Worm (Caenorhabditis elegans) whole organism, L4 larva: ENCODE results near the gene unc-36.

Experiments
- F26F4.8 ChIP-seq: fragments of 200-800 bp; sonication (Bioruptor generic); conservative IDR thresholded peaks from 2 replicates; pipeline ENCODE4 v1.3.6; 2022; ENCODE audit warnings: missing genetic modification characterization, missing compliant biosample characterization
- F37D6.2 ChIP-seq: sonication (generic microtip); optimal IDR thresholded peaks from 2 replicates; lab custom pipeline; 2016; ENCODE audit warnings: mild to moderate bottlenecking, missing genetic modification characterization, missing compliant biosample characterization
- F44E2.7 ChIP-seq: fragments of 200-800 bp; sonication (Bioruptor generic); IDR thresholded peaks from 2 replicates; pipeline ENCODE4 v2.1.2; 2022; ENCODE audit warnings: missing genetic modification characterization, missing compliant biosample characterization
- F49E8.2 ChIP-seq: sonication (generic microtip); optimal IDR thresholded peaks from 2 replicates; lab custom pipeline; 2016; ENCODE audit warnings: missing compliant biosample characterization, mild to moderate bottlenecking, missing genetic modification characterization, borderline replicate concordance
- Y105C5A.15 ChIP-seq: fragments of 200-800 bp; sonication (Bioruptor generic); IDR thresholded peaks from 2 replicates; pipeline ENCODE4 v1.3.6; 2022; ENCODE audit warnings: missing genetic modification characterization, missing compliant biosample characterization
- Y48G9A.11 ChIP-seq: fragments of 200-800 bp; sonication (Bioruptor generic); IDR thresholded peaks from 2 replicates; pipeline ENCODE4 v1.3.6; 2022; ENCODE audit warnings: missing genetic modification reagents, missing genetic modification characterization, missing compliant biosample characterization
- Y75B8A.6 ChIP-seq: fragments of 200-800 bp; sonication (Bioruptor generic); IDR thresholded peaks from 2 replicates; pipeline ENCODE4 v1.3.6; 2022; ENCODE audit warnings: missing genetic modification reagents, missing genetic modification characterization, missing compliant biosample characterization
- ZK337.2 ChIP-seq: fragments of 200-800 bp; sonication (Bioruptor generic); IDR thresholded peaks from 2 replicates; pipeline ENCODE4 v1.3.6; 2022; ENCODE audit warnings: missing genetic modification reagents, missing genetic modification characterization, missing compliant biosample characterization
- aha-1 ChIP-seq: fragments of 150-350 bp; peaks from one replicate; lab custom pipeline; 2014; ENCODE audit warnings: missing biosample characterization, missing genetic modification characterization
- aly-2 ChIP-seq: sonication (generic microtip); optimal IDR thresholded peaks from 2 replicates; lab custom pipeline; 2018; ENCODE audit warnings: missing biosample characterization, missing genetic modification characterization
- attf-4 ChIP-seq: sonication (generic microtip); optimal IDR thresholded peaks from 3 replicates; lab custom pipeline; 2017; ENCODE audit warnings: missing biosample characterization, missing genetic modification characterization
- ceh-20 ChIP-seq: fragments of 200-800 bp; sonication (Bioruptor generic); IDR thresholded peaks from 2 replicates; pipeline ENCODE4 v1.3.6; 2022; ENCODE audit warnings: missing genetic modification reagents, missing genetic modification characterization, missing compliant biosample characterization
- ceh-32 ChIP-seq: sonication (generic microtip); optimal IDR thresholded peaks from 2 replicates; lab custom pipeline; 2016; ENCODE audit warnings: mild to moderate bottlenecking, missing genetic modification characterization, missing compliant biosample characterization; ENCODE audit not compliant: poor library complexity
- ceh-44 ChIP-seq: fragments of 200-800 bp; sonication (Bioruptor generic); IDR thresholded peaks from 2 replicates; pipeline ENCODE4 v1.3.6; 2022; ENCODE audit warnings: missing genetic modification reagents, missing genetic modification characterization, missing compliant biosample characterization
- ceh-62 ChIP-seq: sonication (generic microtip); optimal IDR thresholded peaks from 2 replicates; lab custom pipeline; 2017; ENCODE audit warnings: missing biosample characterization, missing genetic modification characterization
- cey-2 ChIP-seq: sonication (generic microtip); optimal IDR thresholded peaks from 3 replicates; lab custom pipeline; 2017; ENCODE audit warnings: missing genetic modification characterization, mild to moderate bottlenecking, missing compliant biosample characterization, antibody characterized with exemption, borderline replicate concordance; ENCODE audit not compliant: insufficient read depth
- ctbp-1 ChIP-seq: fragments of 200-800 bp; sonication (Bioruptor generic); IDR thresholded peaks from 2 replicates; pipeline ENCODE4 v1.3.6; 2022; ENCODE audit warnings: missing genetic modification reagents, missing genetic modification characterization, missing compliant biosample characterization
- daf-16 ChIP-seq, 3 experiments: sonication (generic microtip); optimal IDR thresholded peaks; 2 replicates each; lab custom pipeline; 2016 to 2017; ENCODE audit warnings: missing genetic modification characterization in 3 of 3, missing genetic modification reagents in 3 of 3, mild to moderate bottlenecking in 2 of 3, missing compliant biosample characterization in 2 of 3, missing biosample characterization in 1 of 3, moderate library complexity in 1 of 3
- daf-19 ChIP-seq: fragments of 200-800 bp; sonication (Bioruptor generic); conservative IDR thresholded peaks from 2 replicates; pipeline ENCODE4 v1.3.6; 2022; ENCODE audit warnings: missing genetic modification characterization, missing compliant biosample characterization
- dpl-1 ChIP-seq: fragments of 150-350 bp; optimal IDR thresholded peaks from 2 replicates; lab custom pipeline; 2014; ENCODE audit warnings: missing biosample characterization, missing genetic modification reagents, missing genetic modification characterization
- dve-1 ChIP-seq: sonication (generic microtip); optimal IDR thresholded peaks from 2 replicates; lab custom pipeline; 2017; ENCODE audit warnings: antibody characterized with exemption, mild to moderate bottlenecking, missing genetic modification characterization, missing compliant biosample characterization; ENCODE audit not compliant: insufficient read depth
- egl-27 ChIP-seq: sonication (generic microtip); optimal IDR thresholded peaks from 3 replicates; lab custom pipeline; 2017; ENCODE audit warnings: missing biosample characterization, missing genetic modification reagents, missing genetic modification characterization
- gei-8 ChIP-seq: fragments of 200-800 bp; sonication (Bioruptor generic); optimal IDR thresholded peaks from 2 replicates; lab custom pipeline; 2018; ENCODE audit warnings: mild to moderate bottlenecking, missing genetic modification characterization, missing compliant biosample characterization
- hlh-11 ChIP-seq: fragments of 200-800 bp; sonication (Bioruptor generic); optimal IDR thresholded peaks from 2 replicates; lab custom pipeline; 2018; ENCODE audit warnings: mild to moderate bottlenecking, missing genetic modification characterization, missing compliant biosample characterization
- lin-29 ChIP-seq: fragments of 200-800 bp; sonication (Bioruptor generic); IDR thresholded peaks from 2 replicates; pipeline ENCODE4 v1.3.6; 2022; ENCODE audit warnings: missing genetic modification reagents, missing genetic modification characterization, missing compliant biosample characterization
- lin-38 ChIP-seq: fragments of 200-800 bp; sonication (Bioruptor generic); IDR thresholded peaks from 2 replicates; pipeline ENCODE4 v1.3.6; 2022; ENCODE audit warnings: missing genetic modification reagents, missing genetic modification characterization, missing compliant biosample characterization
- lir-3 ChIP-seq: sonication (generic microtip); optimal IDR thresholded peaks from 2 replicates; lab custom pipeline; 2016; ENCODE audit warnings: mild to moderate bottlenecking, missing genetic modification characterization, missing compliant biosample characterization
- lsy-2 ChIP-seq, 2 experiments: fragments of 150-350 bp in 1 of 2; sonication (generic microtip) in 1 of 2; optimal IDR thresholded peaks; 2 replicates each; lab custom pipeline; 2014 to 2017; ENCODE audit warnings: missing biosample characterization in 2 of 2, missing genetic modification characterization in 2 of 2
- mdl-1 ChIP-seq, 2 experiments: fragments of 150-350 bp in 1 of 2; sonication (generic microtip) in 1 of 2; optimal IDR thresholded peaks; 2 replicates each; lab custom pipeline; 2014 to 2017; ENCODE audit warnings: missing biosample characterization in 2 of 2, missing genetic modification characterization in 2 of 2
- mep-1 ChIP-seq: fragments of 150-350 bp; sonication (generic microtip); optimal IDR thresholded peaks from 3 replicates; lab custom pipeline; 2014; ENCODE audit warnings: missing biosample characterization, missing genetic modification characterization
- mes-2 ChIP-seq: sonication (generic microtip); optimal IDR thresholded peaks from 2 replicates; lab custom pipeline; 2016; ENCODE audit warnings: missing genotype, mild to moderate bottlenecking, missing genetic modification characterization, missing compliant biosample characterization; ENCODE audit not compliant: poor library complexity, severe bottlenecking
- mxl-2 ChIP-seq: fragments of 200-800 bp; sonication (Bioruptor generic); conservative IDR thresholded peaks from 2 replicates; pipeline ENCODE4 v1.3.6; 2022; ENCODE audit warnings: missing genetic modification reagents, missing genetic modification characterization, missing compliant biosample characterization
- mxl-3 ChIP-seq: fragments of 200-800 bp; sonication (Bioruptor generic); optimal IDR thresholded peaks from 2 replicates; lab custom pipeline; 2018; ENCODE audit warnings: mild to moderate bottlenecking, missing genetic modification characterization, missing compliant biosample characterization
- nhr-102 ChIP-seq: sonication (generic microtip); optimal IDR thresholded peaks from 2 replicates; lab custom pipeline; 2016; ENCODE audit warnings: mild to moderate bottlenecking, missing genetic modification characterization, moderate library complexity, missing compliant biosample characterization
- nhr-111 ChIP-seq: fragments of 200-800 bp; sonication (Bioruptor generic); optimal IDR thresholded peaks from 2 replicates; lab custom pipeline; 2018; ENCODE audit warnings: mild to moderate bottlenecking, missing genetic modification characterization, missing compliant biosample characterization
- nhr-237 ChIP-seq: sonication (generic microtip); optimal IDR thresholded peaks from 2 replicates; lab custom pipeline; 2017; ENCODE audit warnings: missing biosample characterization, missing genetic modification characterization
- nhr-41 ChIP-seq: fragments of 200-800 bp; sonication (Bioruptor generic); IDR thresholded peaks from 2 replicates; pipeline ENCODE4 v1.3.6; 2022; ENCODE audit warnings: missing genetic modification reagents, missing genetic modification characterization, missing compliant biosample characterization
- pha-4 ChIP-seq, 2 experiments: fragments of 150-350 bp in 1 of 2; fragments of 200-800 bp in 1 of 2; sonication (Bioruptor generic) in 1 of 2; IDR thresholded peaks in 1 of 2; optimal IDR thresholded peaks in 1 of 2; 2 replicates each; pipeline versions ENCODE4 v1.3.6 to Lab custom; 2014 to 2022; ENCODE audit warnings: missing genetic modification characterization in 2 of 2, missing genetic modification reagents in 2 of 2, missing biosample characterization in 1 of 2, missing compliant biosample characterization in 1 of 2
- rbr-2 ChIP-seq: sonication (generic microtip); optimal IDR thresholded peaks from 2 replicates; lab custom pipeline; 2016; ENCODE audit warnings: missing genotype, missing genetic modification characterization, missing compliant biosample characterization
- sdz-12 ChIP-seq: fragments of 200-800 bp; sonication (Bioruptor generic); optimal IDR thresholded peaks from 2 replicates; lab custom pipeline; 2018; ENCODE audit warnings: mild to moderate bottlenecking, missing genetic modification characterization, missing compliant biosample characterization
- set-16 ChIP-seq: fragments of 200-800 bp; sonication (Bioruptor generic); IDR thresholded peaks from 2 replicates; pipeline ENCODE4 v1.3.6; 2022; ENCODE audit warnings: missing genetic modification reagents, missing genetic modification characterization, missing compliant biosample characterization
- spr-1 ChIP-seq: sonication (generic microtip); optimal IDR thresholded peaks from 2 replicates; lab custom pipeline; 2016; ENCODE audit warnings: mild to moderate bottlenecking, missing genetic modification characterization, missing compliant biosample characterization
- spr-3 ChIP-seq: fragments of 200-800 bp; sonication (Bioruptor generic); optimal IDR thresholded peaks from 2 replicates; lab custom pipeline; 2018; ENCODE audit warnings: mild to moderate bottlenecking, missing genetic modification characterization, missing compliant biosample characterization
- tra-1 ChIP-seq: fragments of 200-800 bp; sonication (Bioruptor generic); IDR thresholded peaks from 2 replicates; pipeline ENCODE4 v1.3.6; 2022; ENCODE audit warnings: missing genetic modification reagents, missing genetic modification characterization, missing compliant biosample characterization
- unc-39 ChIP-seq: sonication (generic microtip); optimal IDR thresholded peaks from 2 replicates; lab custom pipeline; 2017; ENCODE audit warnings: missing biosample characterization, missing genetic modification characterization
- zag-1 ChIP-seq: fragments of 150-350 bp; optimal IDR thresholded peaks from 2 replicates; lab custom pipeline; 2014; ENCODE audit warnings: missing biosample characterization, missing genetic modification characterization
- zfp-2 ChIP-seq: sonication (generic microtip); optimal IDR thresholded peaks from 2 replicates; lab custom pipeline; 2016; ENCODE audit warnings: mild to moderate bottlenecking, missing genetic modification characterization, missing compliant biosample characterization
- ztf-11 ChIP-seq: fragments of 150-350 bp; optimal IDR thresholded peaks from 2 replicates; lab custom pipeline; 2014; ENCODE audit warnings: missing biosample characterization, missing genetic modification characterization
- ztf-7 ChIP-seq: fragments of 150-350 bp; optimal IDR thresholded peaks from 2 replicates; lab custom pipeline; 2014; ENCODE audit warnings: missing biosample characterization, missing genetic modification characterization

Gene unc-36

ce11 chrIII:8163788-8164423, 37.1 kb downstream of the unc-36 start, which contains the start of gene prp-8 (continued):
- no peak for TF ChIP-seq mxl-2 (GFP tag; lab: Robert Waterston, UW)
- TF ChIP-seq mxl-3 (GFP tag; lab: Kevin White, UChicago): peak; percentile 67
- TF ChIP-seq ceh-32 (tag; lab: Kevin White, UChicago): no peak
- peak; percentile 58; the same call in 1 of the 2 replicates for TF ChIP-seq Y75B8A.6 (GFP tag; lab: Robert Waterston, UW)
- TF ChIP-seq spr-1: peak; percentile 31
- TF ChIP-seq set-16: no peak
- TF ChIP-seq F49E8.2 (tag; lab: Kevin White, UChicago): no peak
- peak; percentile 90 for TF ChIP-seq mep-1 (tag; lab: Kevin White, UChicago)
- no peak for TF ChIP-seq ztf-7 (tag; lab: Kevin White, UChicago)
- no peak for TF ChIP-seq nhr-237 (tag; lab: Kevin White, UChicago)
- no peak for TF ChIP-seq ztf-11 (tag; lab: Kevin White, UChicago)
- no peak for TF ChIP-seq cey-2 (tag; lab: Kevin White, UChicago)
- no peak for TF ChIP-seq attf-4
- TF ChIP-seq sdz-12 (GFP tag; lab: Kevin White, UChicago): no peak
- TF ChIP-seq dpl-1 (GFP tag; lab: Kevin White, UChicago): peak; percentile 91
- no peak for TF ChIP-seq daf-16 (GFP tag; optimal IDR thresholded peaks at IDR 0.05; lab: Kevin White, UChicago)
- TF ChIP-seq daf-16 (tag; optimal IDR thresholded peaks at IDR 0.05; lab: Kevin White, UChicago): peak; percentile 74
- 0 out of 2 replicates have a peak, but pooled peaks have one; percentile 43 for TF ChIP-seq tra-1 (GFP tag; lab: Robert Waterston, UW)
- TF ChIP-seq Y105C5A.15 (GFP tag; lab: Robert Waterston, UW): no peak
- no peak for TF ChIP-seq F26F4.8 (GFP tag; lab: Robert Waterston, UW)
- peak; percentile 68 for TF ChIP-seq ctbp-1
- TF ChIP-seq nhr-111 (GFP tag; lab: Kevin White, UChicago): no peak
- TF ChIP-seq ZK337.2: no peak
- no peak for TF ChIP-seq unc-39 (tag; lab: Kevin White, UChicago)
- TF ChIP-seq ceh-20 (GFP tag; lab: Robert Waterston, UW): peak; percentile 68; the same call in 1 of the 2 replicates
- TF ChIP-seq hlh-11: peak; percentile 83
- TF ChIP-seq lin-38 (GFP tag; lab: Robert Waterston, UW): peak; percentile 79
- peak; percentile 20 for TF ChIP-seq nhr-102 (tag; lab: Kevin White, UChicago)
- no peak for TF ChIP-seq zag-1 (tag; lab: Kevin White, UChicago)
- no peak for TF ChIP-seq ceh-62 (tag; lab: Kevin White, UChicago)
- TF ChIP-seq aly-2: no peak
- no peak for TF ChIP-seq pha-4 (GFP tag; IDR thresholded peaks at IDR 0.05; lab: Robert Waterston, UW)
- peak; percentile 94 for TF ChIP-seq pha-4 (tag; optimal IDR thresholded peaks at IDR 0.05; lab: Kevin White, UChicago)
- TF ChIP-seq lir-3: no peak
- TF ChIP-seq daf-19 (GFP tag; lab: Robert Waterston, UW): no peak
- TF ChIP-seq dve-1 (tag; lab: Kevin White, UChicago): peak; percentile 92
- peak; percentile 85 for TF ChIP-seq rbr-2
- no peak for TF ChIP-seq ceh-44 (GFP tag; lab: Robert Waterston, UW)
- no peak for TF ChIP-seq egl-27 (tag; lab: Kevin White, UChicago)
- TF ChIP-seq mdl-1 (tag; optimal IDR thresholded peaks at IDR 0.05; lab: Kevin White, UChicago): no peak
- TF ChIP-seq nhr-41 (GFP tag; lab: Robert Waterston, UW): no peak
- TF ChIP-seq mes-2 (tag; lab: Kevin White, UChicago): peak; percentile 95
- TF ChIP-seq spr-3: no peak
- TF ChIP-seq lin-29: no peak
- TF ChIP-seq gei-8: no peak
- TF ChIP-seq aha-1 (tag; lab: Kevin White, UChicago): peak; percentile 99
- peak; percentile 62 for TF ChIP-seq F37D6.2 (tag; lab: Kevin White, UChicago)
- no peak for TF ChIP-seq F44E2.7 (GFP tag; lab: Robert Waterston, UW)
- TF ChIP-seq Y48G9A.11 (GFP tag; lab: Robert Waterston, UW): peak; percentile 95
- peak; percentile 94 to 99 for TF ChIP-seq lsy-2 (tag; optimal IDR thresholded peaks at IDR 0.05; lab: Kevin White, UChicago)
- TF ChIP-seq zfp-2: peak; percentile 75
